Worm (Caenorhabditis elegans) whole organism, mixed stage, embryonic: ENCODE data around the gene lbp-9.
A peak's percentile ranks its signal among the peaks of the same experiment; 100 is the strongest.
"Not testable (repeated sequence)": the region's sequence is repeated elsewhere in the genome, so short reads cannot be mapped to it uniquely, and the experiment has no call there.

Experiments used
- M03D4.4 ChIP-seq: sonication (generic microtip); optimal IDR thresholded peaks from 2 replicates; lab custom pipeline; 2017; ENCODE audit warnings: mild to moderate bottlenecking, missing genetic modification characterization, missing compliant biosample characterization
- bed-3 ChIP-seq: fragments of 200-800 bp; sonication (Bioruptor generic); optimal IDR thresholded peaks from 3 replicates; lab custom pipeline; 2018; ENCODE audit warnings: mild to moderate bottlenecking, missing genetic modification characterization, moderate library complexity, missing compliant biosample characterization
- blmp-1 ChIP-seq: fragments of 150-350 bp; optimal IDR thresholded peaks from 2 replicates; lab custom pipeline; 2014; ENCODE audit warnings: missing biosample characterization, missing genetic modification characterization
- ceh-39 ChIP-seq: fragments of 150-350 bp; optimal IDR thresholded peaks from 2 replicates; lab custom pipeline; 2014; ENCODE audit warnings: missing biosample characterization, missing genetic modification characterization
- ceh-83 ChIP-seq: fragments of 200-800 bp; sonication (Bioruptor generic); optimal IDR thresholded peaks from 2 replicates; lab custom pipeline; 2018; ENCODE audit warnings: mild to moderate bottlenecking, missing genetic modification characterization, missing compliant biosample characterization
- ces-1 ChIP-seq: fragments of 150-350 bp; optimal IDR thresholded peaks from 2 replicates; lab custom pipeline; 2014; ENCODE audit warnings: missing biosample characterization, missing genetic modification reagents, missing genetic modification characterization
- drap-1 ChIP-seq: fragments of 200-800 bp; sonication (Bioruptor generic); optimal IDR thresholded peaks from 3 replicates; lab custom pipeline; 2018; ENCODE audit warnings: mild to moderate bottlenecking, missing genetic modification characterization, missing compliant biosample characterization
- elt-1 ChIP-seq: sonication (generic microtip); optimal IDR thresholded peaks from 2 replicates; lab custom pipeline; 2017; ENCODE audit warnings: missing genetic modification characterization, mild to moderate bottlenecking, missing compliant biosample characterization, antibody characterized with exemption, moderate library complexity, borderline replicate concordance; ENCODE audit not compliant: insufficient read depth
- elt-3 ChIP-seq: fragments of 150-350 bp; optimal IDR thresholded peaks from 2 replicates; lab custom pipeline; 2014; ENCODE audit warnings: missing biosample characterization, missing genetic modification characterization
- flh-1 ChIP-seq: fragments of 200-800 bp; sonication (Bioruptor generic); optimal IDR thresholded peaks from 2 replicates; lab custom pipeline; 2018; ENCODE audit warnings: mild to moderate bottlenecking, missing genetic modification characterization, moderate library complexity, missing compliant biosample characterization
- ham-2 ChIP-seq: fragments of 200-800 bp; sonication (Bioruptor generic); optimal IDR thresholded peaks from 2 replicates; lab custom pipeline; 2018; ENCODE audit warnings: mild to moderate bottlenecking, missing genetic modification characterization, missing compliant biosample characterization
- hlh-1 ChIP-seq: fragments of 150-350 bp; optimal IDR thresholded peaks from 2 replicates; lab custom pipeline; 2014; ENCODE audit warnings: missing biosample characterization, missing genetic modification reagents, missing genetic modification characterization
- lin-13 ChIP-seq: fragments of 150-350 bp; optimal IDR thresholded peaks from 2 replicates; lab custom pipeline; 2014; ENCODE audit warnings: missing biosample characterization, missing genetic modification characterization
- lin-32 ChIP-seq: fragments of 200-800 bp; sonication (Bioruptor generic); optimal IDR thresholded peaks from 2 replicates; lab custom pipeline; 2018; ENCODE audit warnings: mild to moderate bottlenecking, missing genetic modification characterization, missing compliant biosample characterization
- mab-5 ChIP-seq: fragments of 150-350 bp; optimal IDR thresholded peaks from 2 replicates; lab custom pipeline; 2014; ENCODE audit warnings: missing biosample characterization, missing genetic modification characterization
- mep-1 ChIP-seq: fragments of 150-350 bp; optimal IDR thresholded peaks from 2 replicates; lab custom pipeline; 2017; ENCODE audit warnings: missing biosample characterization, missing genetic modification reagents, missing genetic modification characterization, inconsistent platforms
- nhr-12 ChIP-seq: fragments of 150-350 bp; optimal IDR thresholded peaks from 2 replicates; lab custom pipeline; 2014; ENCODE audit warnings: missing biosample characterization, missing genetic modification characterization
- nhr-237 ChIP-seq: fragments of 150-350 bp; optimal IDR thresholded peaks from 2 replicates; lab custom pipeline; 2014; ENCODE audit warnings: missing biosample characterization, missing genetic modification characterization
- nhr-28 ChIP-seq: fragments of 150-350 bp; optimal IDR thresholded peaks from 2 replicates; lab custom pipeline; 2014; ENCODE audit warnings: missing biosample characterization, missing genetic modification characterization
- nhr-76 ChIP-seq: sonication (generic microtip); optimal IDR thresholded peaks from 2 replicates; lab custom pipeline; 2017; ENCODE audit warnings: missing biosample characterization, missing genetic modification characterization
- sem-2 ChIP-seq: fragments of 200-800 bp; sonication (Bioruptor generic); optimal IDR thresholded peaks from 2 replicates; lab custom pipeline; 2018; ENCODE audit warnings: mild to moderate bottlenecking, missing genetic modification characterization, missing compliant biosample characterization
- unc-120 ChIP-seq: sonication (generic microtip); optimal IDR thresholded peaks from 2 replicates; lab custom pipeline; 2017; ENCODE audit warnings: missing genetic modification characterization, missing compliant biosample characterization; ENCODE audit not compliant: poor library complexity, severe bottlenecking
- unc-39 ChIP-seq: fragments of 150-350 bp; optimal IDR thresholded peaks from 2 replicates; lab custom pipeline; 2014; ENCODE audit warnings: missing biosample characterization, missing genetic modification characterization
- unc-62 ChIP-seq: fragments of 150-350 bp; optimal IDR thresholded peaks from 2 replicates; lab custom pipeline; 2014; ENCODE audit warnings: missing biosample characterization, missing genetic modification reagents, missing genetic modification characterization
- zip-8 ChIP-seq: fragments of 150-350 bp; optimal IDR thresholded peaks from 2 replicates; lab custom pipeline; 2014; ENCODE audit warnings: missing biosample characterization, missing genetic modification characterization
- ztf-11 ChIP-seq: fragments of 150-350 bp; optimal IDR thresholded peaks from 2 replicates; lab custom pipeline; 2014; ENCODE audit warnings: missing biosample characterization, missing genetic modification characterization

lbp-9 gene

DNA sequence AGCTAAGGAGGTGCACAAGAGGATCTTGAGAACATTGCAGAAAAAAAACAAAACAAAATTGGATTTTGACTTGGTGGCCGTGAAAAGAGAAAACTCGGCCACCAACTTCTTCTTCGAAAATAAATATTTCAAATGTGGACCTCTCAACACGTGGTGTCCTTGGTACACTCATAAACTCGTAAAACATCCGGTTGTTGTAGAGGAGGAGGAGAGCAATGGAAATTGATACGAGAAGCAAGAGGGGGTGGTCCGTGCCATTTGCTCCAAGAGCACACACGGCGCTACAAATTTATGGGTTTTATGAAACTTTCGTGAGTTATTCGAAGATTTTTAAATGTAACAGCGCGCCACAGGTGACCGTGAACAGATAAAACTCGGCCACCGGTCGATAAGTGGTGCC is 13.6 kb downstream of the lbp-9 start:
- TF ChIP-seq unc-62 (GFP tag; lab: Kevin White, UChicago) (no peak), hlh-1 (tag; lab: Kevin White, UChicago) (peak; percentile 64)

- no peak for TF ChIP-seq ces-1 (GFP tag; lab: Kevin White, UChicago)
- no peak for TF ChIP-seq unc-120
- no peak for TF ChIP-seq bed-3 (GFP tag; lab: Kevin White, UChicago)
- no peak for TF ChIP-seq ham-2 (GFP tag; lab: Kevin White, UChicago)
- no peak for TF ChIP-seq unc-39 (tag; lab: Kevin White, UChicago)
- no peak for TF ChIP-seq nhr-76 (tag; lab: Kevin White, UChicago)
- no peak for TF ChIP-seq ceh-83 (GFP tag; lab: Kevin White, UChicago)
Observed at ce11 chrV:2083869-2084268, 15.6 kb downstream of the lbp-9 start.

DNA sequence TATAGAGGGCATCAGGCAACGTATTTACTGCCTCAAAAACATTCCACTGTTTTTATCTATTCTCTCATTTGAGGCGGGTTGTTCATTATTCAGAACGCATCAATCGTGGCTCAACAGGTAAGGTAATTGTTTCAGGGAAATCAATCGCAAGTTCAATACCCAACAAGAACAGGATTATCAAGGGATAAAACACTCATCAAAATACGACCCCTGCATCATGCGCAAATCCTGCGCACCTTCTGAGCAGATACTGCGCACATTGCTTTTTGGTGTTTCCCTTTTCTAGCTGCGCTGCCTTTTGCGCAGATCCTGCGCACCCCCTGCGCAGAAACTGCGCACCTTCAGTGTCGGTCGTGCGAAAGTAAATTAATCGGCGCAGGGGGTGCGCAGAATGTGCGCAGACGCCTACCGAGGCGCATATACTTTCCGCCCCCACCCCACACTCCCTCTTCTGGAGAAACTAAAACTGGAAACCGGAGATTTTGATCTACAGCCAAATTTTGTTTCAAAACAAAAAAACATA is 17.6 kb downstream of the lbp-9 start, which contains the start of gene F36F12.3:
Gene F36F12.3 (plus strand): TSS at position 51 of the 523 bp plus-strand sequence.
- TF ChIP-seq nhr-237 (tag; lab: Kevin White, UChicago); zip-8; ceh-39 (tag; lab: Kevin White, UChicago): not testable (repeated sequence)

DNA sequence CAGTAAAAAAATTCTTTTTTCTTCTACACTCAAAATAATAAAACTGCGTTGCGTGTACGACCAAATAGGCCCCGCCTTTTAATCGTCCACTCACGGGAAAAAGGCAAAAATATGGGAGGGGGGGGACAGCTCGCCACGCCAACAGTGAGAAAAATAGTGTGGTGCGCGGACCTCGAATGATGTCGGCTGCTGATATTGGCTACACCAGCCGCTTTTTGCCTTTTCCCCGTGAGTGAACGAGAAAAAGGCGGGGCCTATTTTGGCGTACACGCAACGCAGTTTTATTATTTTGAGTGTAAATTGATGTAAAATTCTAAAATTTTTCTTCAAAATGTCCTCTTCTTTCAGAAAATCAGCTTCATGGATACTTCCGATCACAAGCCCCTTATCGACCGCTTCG is 22.1 kb downstream of the lbp-9 start, which contains the start of gene ztf-28:
Gene ztf-28 (plus strand): TSS at position 349 of the 400 bp plus-strand sequence.
- TF ChIP-seq drap-1 (GFP tag; lab: Kevin White, UChicago); ham-2 (GFP tag; lab: Kevin White, UChicago); elt-3 (tag; lab: Kevin White, UChicago): not testable (repeated sequence)

- TF ChIP-seq unc-39 (tag; lab: Kevin White, UChicago) (no peak), ham-2 (GFP tag; lab: Kevin White, UChicago) (no peak)
- TF ChIP-seq, all 35 proteins: peak for 0
Observed at ce11 chrV:2095204-2095603, 27.0 kb downstream of the lbp-9 start, which contains the start of gene F36F12.2. Gene F36F12.2, minus strand, starts transcription at chrV:2095304.

ce11 chrV:2095772-2096171 is 27.5 kb downstream of the lbp-9 start, which contains the start of gene clec-207:
Gene clec-207, plus strand, starts transcription at chrV:2096072.
- TF ChIP-seq unc-39 (tag; lab: Kevin White, UChicago) = no peak

DNA sequence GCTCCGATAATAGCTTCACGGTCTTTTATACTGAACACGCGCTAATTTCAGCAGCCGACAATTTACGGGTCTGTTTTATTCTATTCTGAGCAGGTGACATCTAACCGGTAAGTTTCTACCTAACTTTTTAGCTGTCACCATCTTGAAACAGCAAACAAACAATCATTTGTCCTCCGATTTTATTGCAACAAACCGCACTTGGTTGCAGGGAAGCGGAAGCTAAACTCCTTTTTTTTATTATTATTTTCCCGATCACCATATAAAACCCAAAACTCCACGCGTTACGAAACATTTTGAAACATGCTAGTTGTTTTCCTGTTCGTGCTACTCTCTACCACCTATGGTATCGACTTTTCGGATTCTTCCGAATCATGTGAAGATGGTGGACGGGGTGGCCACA is 29.4 kb downstream of the lbp-9 start, which contains the start of gene clec-208:
Gene clec-208 (plus strand): TSS at position 301 of the 400 bp plus-strand sequence.
- TF ChIP-seq mab-5 (tag; lab: Kevin White, UChicago) = no peak
- no peak for TF ChIP-seq nhr-76 (tag; lab: Kevin White, UChicago)
- no peak for TF ChIP-seq nhr-12 (tag; lab: Kevin White, UChicago)
- no peak for TF ChIP-seq flh-1 (GFP tag; lab: Kevin White, UChicago)
- no peak for TF ChIP-seq nhr-237 (tag; lab: Kevin White, UChicago)
- no peak for TF ChIP-seq blmp-1 (tag; lab: Kevin White, UChicago)
- TF ChIP-seq zip-8 = no peak
- no peak for TF ChIP-seq bed-3 (GFP tag; lab: Kevin White, UChicago)
- no peak for TF ChIP-seq ztf-11
- no peak for TF ChIP-seq nhr-28 (tag; lab: Kevin White, UChicago)
- TF ChIP-seq elt-1 (tag; lab: Kevin White, UChicago) = no peak
- TF ChIP-seq lin-13 = no peak
- TF ChIP-seq sem-2 (GFP tag; lab: Kevin White, UChicago) = no peak
- no peak for TF ChIP-seq M03D4.4 (tag; lab: Kevin White, UChicago)
- TF ChIP-seq, all 35 proteins: peak for 0

- TF ChIP-seq lin-32 (no peak), blmp-1 (tag; lab: Kevin White, UChicago) (no peak), nhr-28 (tag; lab: Kevin White, UChicago) (no peak), unc-120 (no peak), nhr-76 (tag; lab: Kevin White, UChicago) (no peak), hlh-1 (tag; lab: Kevin White, UChicago) (no peak), mep-1 (tag; lab: Kevin White, UChicago) (no peak), nhr-237 (tag; lab: Kevin White, UChicago) (no peak), ztf-11 (no peak), elt-3 (tag; lab: Kevin White, UChicago) (no peak)
Observed at ce11 chrV:2099040-2099439, 30.8 kb downstream of the lbp-9 start, which contains the start of gene F36F12.7. Gene F36F12.7, plus strand, starts transcription at chrV:2099340.
